Fruit fly (Drosophila melanogaster) whole organism, adult: ENCODE results near the gene PGRP-SB2.

Source experiments
- CG12768 ChIP-seq: fragments of 200-800 bp; sonication (Bioruptor generic); optimal IDR thresholded peaks from 2 replicates; lab custom pipeline; 2017; ENCODE audit warnings: missing biosample characterization, missing genetic modification characterization, mild to moderate bottlenecking, moderate library complexity, missing genetic modification reagents
- CG1620 ChIP-seq: fragments of 200-800 bp; sonication (Bioruptor generic); optimal IDR thresholded peaks from 2 replicates; lab custom pipeline; 2016; ENCODE audit warnings: missing biosample characterization, missing genetic modification characterization
- CG7101 ChIP-seq: fragments of 200-800 bp; sonication (Bioruptor generic); optimal IDR thresholded peaks from 2 replicates; lab custom pipeline; 2018; ENCODE audit warnings: missing biosample characterization, mild to moderate bottlenecking, missing genetic modification characterization, moderate library complexity
- Clk ChIP-seq: fragments of 200-800 bp; sonication (Bioruptor generic); optimal IDR thresholded peaks from 2 replicates; lab custom pipeline; 2017; ENCODE audit warnings: missing biosample characterization, missing genetic modification characterization
- Crg-1 ChIP-seq: fragments of 200-800 bp; sonication (Bioruptor generic); optimal IDR thresholded peaks from 2 replicates; lab custom pipeline; 2016; ENCODE audit warnings: missing biosample characterization, missing genetic modification characterization
- Hr96 ChIP-seq: fragments of 200-800 bp; sonication (Bioruptor generic); optimal IDR thresholded peaks from 2 replicates; lab custom pipeline; 2016; ENCODE audit warnings: missing biosample characterization, missing genetic modification characterization
- Mnt ChIP-seq: fragments of 200-800 bp; sonication (Bioruptor generic); optimal IDR thresholded peaks from 2 replicates; lab custom pipeline; 2016; ENCODE audit warnings: missing biosample characterization, mild to moderate bottlenecking, missing genetic modification characterization
- kay ChIP-seq: fragments of 200-800 bp; sonication (Bioruptor generic); peaks from one replicate; lab custom pipeline; 2016; ENCODE audit warnings: missing biosample characterization, missing genetic modification characterization, borderline replicate concordance

dm6 chr3L:16705630-16706029, 20.7 kb upstream of the PGRP-SB2 start:
- no peak for TF ChIP-seq Mnt (GFP tag; lab: Kevin White, UChicago)
- TF ChIP-seq CG12768 (GFP tag; lab: Kevin White, UChicago) = no peak
- no peak for TF ChIP-seq CG1620 (GFP tag; lab: Kevin White, UChicago)
- no peak for TF ChIP-seq Clk (GFP tag; lab: Kevin White, UChicago)
- no peak for TF ChIP-seq kay (GFP tag; lab: Kevin White, UChicago)
- TF ChIP-seq Crg-1 (GFP tag; lab: Kevin White, UChicago) = no peak
- TF ChIP-seq Hr96 = no peak
- TF ChIP-seq CG7101 (tag; lab: Kevin White, UChicago) = no peak
